Worm (Caenorhabditis elegans) whole organism, L1 larva: Measurements from ENCODE around the gene Y38H6C.21.

ENCODE experiments used
- C16A3.4 ChIP-seq: fragments of 150-350 bp; optimal IDR thresholded peaks from 2 replicates; lab custom pipeline; 2014; ENCODE audit warnings: missing biosample characterization, missing genetic modification characterization
- F16B12.6 ChIP-seq: fragments of 150-350 bp; optimal IDR thresholded peaks from 2 replicates; lab custom pipeline; 2014; ENCODE audit warnings: missing biosample characterization, missing genetic modification characterization
- ama-1 ChIP-seq: fragments of 150-350 bp; optimal IDR thresholded peaks from 2 replicates; lab custom pipeline; 2014
- ceh-8 ChIP-seq: fragments of 200-800 bp; sonication (Bioruptor generic); optimal IDR thresholded peaks from 2 replicates; lab custom pipeline; 2018; ENCODE audit warnings: mild to moderate bottlenecking, missing genetic modification characterization, moderate library complexity, missing compliant biosample characterization
- ceh-90 ChIP-seq: sonication (generic microtip); optimal IDR thresholded peaks from 2 replicates; lab custom pipeline; 2016; ENCODE audit warnings: missing genetic modification characterization, missing compliant biosample characterization
- ces-1 ChIP-seq: fragments of 150-350 bp; optimal IDR thresholded peaks from 2 replicates; lab custom pipeline; 2014; ENCODE audit warnings: missing biosample characterization, missing genetic modification reagents, missing genetic modification characterization
- efl-1 ChIP-seq, 4 experiments: fragments of 150-350 bp; optimal IDR thresholded peaks in 3 of 4; peaks in 1 of 4; 1 replicate in 1 of 4; 2 replicates in 3 of 4; lab custom pipeline; 2014; ENCODE audit warnings: missing biosample characterization in 2 of 4, missing genetic modification characterization in 2 of 4, missing genetic modification reagents in 2 of 4
- efl-3 ChIP-seq: fragments of 200-800 bp; sonication (Bioruptor generic); optimal IDR thresholded peaks from 2 replicates; lab custom pipeline; 2018; ENCODE audit warnings: mild to moderate bottlenecking, missing genetic modification characterization, missing compliant biosample characterization
- elt-2 ChIP-seq: sonication (generic microtip); optimal IDR thresholded peaks from 2 replicates; lab custom pipeline; 2016; ENCODE audit warnings: missing genetic modification characterization, mild to moderate bottlenecking, inconsistent platforms, missing compliant biosample characterization, missing genetic modification reagents
- grh-1 ChIP-seq: fragments of 200-800 bp; sonication (Bioruptor generic); IDR thresholded peaks from 2 replicates; pipeline ENCODE4 v1.3.6; 2022; ENCODE audit warnings: missing genetic modification reagents, missing genetic modification characterization, missing compliant biosample characterization
- hlh-17 ChIP-seq: fragments of 200-800 bp; sonication (Bioruptor generic); optimal IDR thresholded peaks from 2 replicates; lab custom pipeline; 2018; ENCODE audit warnings: missing genetic modification characterization, mild to moderate bottlenecking, missing compliant biosample characterization, moderate library complexity, borderline replicate concordance
- hlh-4 ChIP-seq: sonication (generic microtip); optimal IDR thresholded peaks from 2 replicates; lab custom pipeline; 2016; ENCODE audit warnings: mild to moderate bottlenecking, missing genetic modification characterization, missing compliant biosample characterization
- hpl-2 ChIP-seq: fragments of 150-350 bp; optimal IDR thresholded peaks from 2 replicates; lab custom pipeline; 2014; ENCODE audit warnings: missing biosample characterization, missing genetic modification reagents, missing genetic modification characterization
- irx-1 ChIP-seq: sonication (generic microtip); optimal IDR thresholded peaks from 2 replicates; lab custom pipeline; 2016; ENCODE audit warnings: missing genetic modification characterization, missing compliant biosample characterization
- jun-1 ChIP-seq: fragments of 150-350 bp; optimal IDR thresholded peaks from 2 replicates; lab custom pipeline; 2014; ENCODE audit warnings: missing biosample characterization, missing genetic modification reagents, missing genetic modification characterization
- lin-14 ChIP-seq: fragments of 200-800 bp; sonication (Bioruptor generic); optimal IDR thresholded peaks from 2 replicates; lab custom pipeline; 2018; ENCODE audit warnings: mild to moderate bottlenecking, missing genetic modification characterization, moderate library complexity, missing compliant biosample characterization
- lin-15B ChIP-seq: fragments of 150-350 bp; sonication (generic microtip); optimal IDR thresholded peaks from 3 replicates; lab custom pipeline; 2014; ENCODE audit warnings: missing biosample characterization, missing genetic modification characterization
- lin-35 ChIP-seq, 2 experiments: fragments of 150-350 bp; optimal IDR thresholded peaks; 2 replicates each; lab custom pipeline; 2014; ENCODE audit warnings: missing biosample characterization in 2 of 2, missing genetic modification characterization in 2 of 2, missing genetic modification reagents in 2 of 2
- lin-39 ChIP-seq: fragments of 150-350 bp; optimal IDR thresholded peaks from 2 replicates; lab custom pipeline; 2014; ENCODE audit warnings: missing biosample characterization, missing genetic modification reagents, missing genetic modification characterization
- lsy-2 ChIP-seq, 2 experiments: fragments of 150-350 bp; optimal IDR thresholded peaks; 2 replicates each; lab custom pipeline; 2014; ENCODE audit warnings: missing biosample characterization in 2 of 2, missing genetic modification characterization in 2 of 2
- mab-9 ChIP-seq: fragments of 200-800 bp; sonication (Bioruptor generic); IDR thresholded peaks from 2 replicates; pipeline ENCODE4 v1.3.6; 2022; ENCODE audit warnings: missing genetic modification reagents, missing genetic modification characterization, missing compliant biosample characterization
- mef-2 ChIP-seq: fragments of 150-350 bp; optimal IDR thresholded peaks from 2 replicates; lab custom pipeline; 2014; ENCODE audit warnings: missing biosample characterization, missing genetic modification characterization
- mep-1 ChIP-seq: fragments of 150-350 bp; optimal IDR thresholded peaks from 2 replicates; lab custom pipeline; 2014; ENCODE audit warnings: missing biosample characterization, missing genetic modification characterization
- nhr-11 ChIP-seq: fragments of 150-350 bp; optimal IDR thresholded peaks from 2 replicates; lab custom pipeline; 2014; ENCODE audit warnings: missing biosample characterization, missing genetic modification characterization
- nhr-12 ChIP-seq: sonication (generic microtip); optimal IDR thresholded peaks from 2 replicates; lab custom pipeline; 2017; ENCODE audit warnings: missing biosample characterization, missing genetic modification characterization
- nhr-20 ChIP-seq: sonication (generic microtip); optimal IDR thresholded peaks from 2 replicates; lab custom pipeline; 2016; ENCODE audit warnings: mild to moderate bottlenecking, missing genetic modification characterization, missing compliant biosample characterization
- nhr-237 ChIP-seq: fragments of 150-350 bp; optimal IDR thresholded peaks from 2 replicates; lab custom pipeline; 2014; ENCODE audit warnings: missing biosample characterization, missing genetic modification characterization
- nhr-28 ChIP-seq: fragments of 150-350 bp; optimal IDR thresholded peaks from 2 replicates; lab custom pipeline; 2014; ENCODE audit warnings: missing biosample characterization, missing genetic modification characterization
- nhr-71 ChIP-seq: sonication (generic microtip); optimal IDR thresholded peaks from 2 replicates; lab custom pipeline; 2016; ENCODE audit warnings: mild to moderate bottlenecking, missing genetic modification characterization, moderate library complexity, missing compliant biosample characterization
- nhr-77 ChIP-seq: fragments of 150-350 bp; optimal IDR thresholded peaks from 2 replicates; lab custom pipeline; 2014; ENCODE audit warnings: missing biosample characterization, missing genetic modification characterization
- nhr-84 ChIP-seq: sonication (generic microtip); optimal IDR thresholded peaks from 2 replicates; lab custom pipeline; 2017; ENCODE audit warnings: missing biosample characterization, missing genetic modification characterization
- nhr-85 ChIP-seq: sonication (generic microtip); peaks from one replicate; lab custom pipeline; 2016; ENCODE audit warnings: missing genetic modification characterization, inconsistent platforms, missing compliant biosample characterization
- nhr-90 ChIP-seq: sonication (generic microtip); optimal IDR thresholded peaks from 2 replicates; lab custom pipeline; 2016; ENCODE audit warnings: mild to moderate bottlenecking, missing genetic modification characterization, missing compliant biosample characterization; ENCODE audit not compliant: poor library complexity
- pax-3 ChIP-seq: fragments of 200-800 bp; sonication (Bioruptor generic); optimal IDR thresholded peaks from 2 replicates; lab custom pipeline; 2018; ENCODE audit warnings: mild to moderate bottlenecking, missing genetic modification characterization, moderate library complexity, missing compliant biosample characterization
- skn-1 ChIP-seq: fragments of 150-350 bp; optimal IDR thresholded peaks from 2 replicates; lab custom pipeline; 2014; ENCODE audit warnings: missing biosample characterization, missing genetic modification characterization
- snpc-4 ChIP-seq: fragments of 150-350 bp; optimal IDR thresholded peaks from 2 replicates; lab custom pipeline; 2014; ENCODE audit warnings: missing biosample characterization, missing genetic modification characterization
- snu-23 ChIP-seq: sonication (generic microtip); optimal IDR thresholded peaks from 2 replicates; lab custom pipeline; 2016; ENCODE audit warnings: missing genetic modification characterization, missing compliant biosample characterization
- sox-4 ChIP-seq: sonication (generic microtip); optimal IDR thresholded peaks from 2 replicates; lab custom pipeline; 2016; ENCODE audit warnings: missing genetic modification characterization, missing compliant biosample characterization
- sptf-1 ChIP-seq: fragments of 150-350 bp; optimal IDR thresholded peaks from 2 replicates; lab custom pipeline; 2014; ENCODE audit warnings: missing biosample characterization, missing genetic modification characterization
- tbx-2 ChIP-seq: sonication (generic microtip); optimal IDR thresholded peaks from 2 replicates; lab custom pipeline; 2016; ENCODE audit warnings: missing genetic modification characterization, missing compliant biosample characterization
- tlp-1 ChIP-seq: fragments of 150-350 bp; optimal IDR thresholded peaks from 2 replicates; lab custom pipeline; 2014; ENCODE audit warnings: missing biosample characterization, missing genetic modification characterization
- unc-130 ChIP-seq: fragments of 150-350 bp; optimal IDR thresholded peaks from 2 replicates; lab custom pipeline; 2017; ENCODE audit warnings: missing biosample characterization, missing genetic modification characterization, inconsistent platforms
- unc-30 ChIP-seq: sonication (generic microtip); optimal IDR thresholded peaks from 2 replicates; lab custom pipeline; 2017; ENCODE audit warnings: missing biosample characterization, missing genetic modification characterization
- unc-86 ChIP-seq: sonication (generic microtip); optimal IDR thresholded peaks from 2 replicates; lab custom pipeline; 2016; ENCODE audit warnings: missing genetic modification characterization, missing compliant biosample characterization
- zag-1 ChIP-seq: fragments of 150-350 bp; optimal IDR thresholded peaks from 2 replicates; lab custom pipeline; 2014; ENCODE audit warnings: missing biosample characterization, missing genetic modification characterization
- zip-4 ChIP-seq: fragments of 200-800 bp; sonication (Bioruptor generic); optimal IDR thresholded peaks from 2 replicates; lab custom pipeline; 2018; ENCODE audit warnings: mild to moderate bottlenecking, missing genetic modification characterization, moderate library complexity, missing compliant biosample characterization
- ztf-11 ChIP-seq, 2 experiments: sonication (generic microtip); optimal IDR thresholded peaks; 2 replicates each; lab custom pipeline; 2016 to 2017; ENCODE audit warnings: missing genetic modification characterization in 2 of 2, missing biosample characterization in 1 of 2, missing compliant biosample characterization in 1 of 2

Y38H6C.21 gene

ce11 chrV:20545742-20546141 lies 9.3 kb downstream of the Y38H6C.21 start:
- no peak for TF ChIP-seq ces-1 (GFP tag; lab: Kevin White, UChicago)
- peak; percentile 37 for TF ChIP-seq elt-2

ce11 chrV:20544610-20545009 lies 10.5 kb downstream of the Y38H6C.21 start:
- TF ChIP-seq F16B12.6 (tag; lab: Kevin White, UChicago) = no peak
- no peak for TF ChIP-seq pax-3 (tag; lab: Kevin White, UChicago)
- no peak for TF ChIP-seq nhr-28 (tag; lab: Kevin White, UChicago)
- TF ChIP-seq irx-1 (tag; lab: Kevin White, UChicago) = no peak
- TF ChIP-seq nhr-77 (tag; lab: Kevin White, UChicago) = no peak
- no peak for TF ChIP-seq nhr-11 (tag; lab: Kevin White, UChicago)
- no peak for TF ChIP-seq unc-30 (tag; lab: Kevin White, UChicago)
- no peak for TF ChIP-seq ceh-8 (GFP tag; lab: Kevin White, UChicago)
- no peak for TF ChIP-seq snu-23
- TF ChIP-seq nhr-71 (tag; lab: Kevin White, UChicago) = peak; percentile 27
- no peak for TF ChIP-seq C16A3.4 (tag; lab: Kevin White, UChicago)
- no peak for TF ChIP-seq hlh-4 (tag; lab: Kevin White, UChicago)
- no peak for TF ChIP-seq mef-2 (tag; lab: Kevin White, UChicago)
- TF ChIP-seq elt-2 = peak; percentile 53
- TF ChIP-seq unc-86 (tag; lab: Kevin White, UChicago) = peak; percentile 19
- no peak for TF ChIP-seq nhr-90 (tag; lab: Kevin White, UChicago)
- TF ChIP-seq jun-1 = no peak
- TF ChIP-seq lin-35 (GFP tag; optimal IDR thresholded peaks at IDR 0.05; lab: Kevin White, UChicago) = peak in 1 of 2 experiments; percentile 28
- TF ChIP-seq skn-1 (tag; lab: Kevin White, UChicago) = peak; percentile 22
- no peak for TF ChIP-seq grh-1
- TF ChIP-seq nhr-20 (tag; lab: Kevin White, UChicago) = peak; percentile 6
- no peak for TF ChIP-seq nhr-84

- TF ChIP-seq ztf-11 (tag; optimal IDR thresholded peaks at IDR 0.05; lab: Kevin White, UChicago) (no peak), nhr-85 (tag; lab: Kevin White, UChicago) (no peak), nhr-12 (tag; lab: Kevin White, UChicago) (no peak), hlh-17 (GFP tag; lab: Kevin White, UChicago) (no peak), unc-30 (tag; lab: Kevin White, UChicago) (no peak), nhr-20 (tag; lab: Kevin White, UChicago) (no peak), nhr-84 (no peak), lsy-2 (tag; optimal IDR thresholded peaks at IDR 0.05; lab: Kevin White, UChicago) (no peak), unc-130 (tag; lab: Kevin White, UChicago) (no peak), snpc-4 (tag; lab: Kevin White, UChicago) (no peak)
Measured at ce11 chrV:20544092-20544491, 11.0 kb downstream of the Y38H6C.21 start, which contains the start of gene slc-36.3. Gene slc-36.3 (minus strand): TSS chrV:20544192.

ce11 chrV:20539055-20539454 lies 16.0 kb downstream of the Y38H6C.21 start, which contains the start of gene Y38H6C.16:
Gene Y38H6C.16 (minus strand): TSS chrV:20539347.
- TF ChIP-seq lin-15B (no peak), ceh-90 (no peak), hlh-4 (tag; lab: Kevin White, UChicago) (no peak), mep-1 (tag; lab: Kevin White, UChicago) (peak; percentile 25), nhr-84 (no peak), lin-39 (no peak), F16B12.6 (tag; lab: Kevin White, UChicago) (peak; percentile 16), jun-1 (no peak), ama-1 (lab: Kevin White, UChicago) (no peak), tbx-2 (tag; lab: Kevin White, UChicago) (no peak), nhr-20 (tag; lab: Kevin White, UChicago) (no peak), nhr-28 (tag; lab: Kevin White, UChicago) (no peak), zip-4 (GFP tag; lab: Kevin White, UChicago) (no peak), sptf-1 (tag; lab: Kevin White, UChicago) (no peak), zag-1 (tag; lab: Kevin White, UChicago) (no peak), tlp-1 (tag; lab: Kevin White, UChicago) (no peak), unc-130 (tag; lab: Kevin White, UChicago) (no peak), efl-1 (optimal IDR thresholded peaks at IDR 0.05; lab: Kevin White, UChicago) (peak; percentile 12 to 19), efl-1 (GFP tag; optimal IDR thresholded peaks at IDR 0.05 in 1 of 2; lab: Kevin White, UChicago) (peak in 1 of 2 experiments; percentile 83), nhr-237 (tag; lab: Kevin White, UChicago) (no peak), nhr-11 (tag; lab: Kevin White, UChicago) (no peak), ces-1 (GFP tag; lab: Kevin White, UChicago) (no peak), sox-4 (no peak), lin-14 (no peak), mab-9 (no peak), ztf-11 (tag; optimal IDR thresholded peaks at IDR 0.05; lab: Kevin White, UChicago) (no peak), hpl-2 (GFP tag; lab: Kevin White, UChicago) (no peak), ceh-8 (GFP tag; lab: Kevin White, UChicago) (no peak), efl-3 (no peak)
